Worm (Caenorhabditis elegans) whole organism, L4/young adult: ENCODE measurements around the gene T05C12.15.

Source experiments
- W03F9.2 ChIP-seq: fragments of 150-350 bp; optimal IDR thresholded peaks from 2 replicates; lab custom pipeline; 2014; ENCODE audit warnings: missing biosample characterization, missing genetic modification characterization
- dao-5 ChIP-seq: sonication (generic microtip); optimal IDR thresholded peaks from 2 replicates; lab custom pipeline; 2016; ENCODE audit warnings: missing genotype, missing genetic modification characterization, moderate library complexity, missing compliant biosample characterization
- him-1 ChIP-seq: sonication (generic microtip); optimal IDR thresholded peaks from 2 replicates; lab custom pipeline; 2016; ENCODE audit warnings: missing genotype, missing genetic modification reagents, missing genetic modification characterization, missing compliant biosample characterization

DNA sequence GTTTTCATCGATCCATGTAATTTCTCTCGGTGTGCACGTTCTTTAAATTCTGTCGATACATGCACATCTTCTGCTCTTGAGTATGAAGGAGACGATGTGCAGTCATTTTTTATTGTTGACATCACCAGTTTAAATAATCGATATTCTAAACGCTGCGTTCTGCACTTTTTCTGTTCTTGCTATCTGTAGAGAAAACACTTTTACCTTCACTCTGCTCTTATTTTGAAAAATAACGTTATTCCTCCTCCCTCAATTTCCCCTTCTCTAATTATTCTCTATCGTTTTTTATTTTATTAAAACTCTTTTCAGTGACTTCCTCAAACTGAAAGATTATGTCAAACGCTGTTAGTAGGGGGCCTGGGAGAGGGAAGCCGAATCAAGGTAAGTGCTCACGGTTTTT is 47.5 kb downstream of the T05C12.15 start, which contains the start of gene ifg-1:
- TF ChIP-seq dao-5 (no peak), him-1 (tag; lab: Kevin White, UChicago) (no peak), W03F9.2 (tag; lab: Kevin White, UChicago) (no peak)
